Fruit fly (Drosophila melanogaster) whole organism, embryonic: ENCODE results near the gene mRpL10.
A peak's percentile ranks its signal among the peaks of the same experiment; 100 is the strongest.

Experiments
- B-H2 ChIP-seq: fragments of 200-800 bp; sonication (Bioruptor generic); optimal IDR thresholded peaks from 2 replicates; lab custom pipeline; 2018; ENCODE audit warnings: missing biosample characterization, mild to moderate bottlenecking, missing genetic modification characterization
- BEAF-32 ChIP-seq: fragments of 200-800 bp; sonication (Bioruptor generic); optimal IDR thresholded peaks from 3 replicates; lab custom pipeline; 2017; ENCODE audit warnings: missing biosample characterization, missing genetic modification characterization, mild to moderate bottlenecking, moderate library complexity, missing genetic modification reagents
- Bteb2 ChIP-seq: fragments of 200-800 bp; sonication (Bioruptor generic); optimal IDR thresholded peaks from 2 replicates; lab custom pipeline; 2016; ENCODE audit warnings: missing biosample characterization, missing genetic modification characterization
- CG10366 ChIP-seq: fragments of 200-800 bp; sonication (Bioruptor generic); IDR thresholded peaks from 2 replicates; pipeline ENCODE4 v1.3.6; 2022; ENCODE audit warnings: missing biosample characterization, missing genetic modification characterization
- CG10462 ChIP-seq: fragments of 200-800 bp; sonication (Bioruptor generic); optimal IDR thresholded peaks from 2 replicates; lab custom pipeline; 2016; ENCODE audit warnings: missing biosample characterization, missing genetic modification characterization
- CG10565 ChIP-seq: fragments of 200-800 bp; sonication (Bioruptor generic); optimal IDR thresholded peaks from 3 replicates; lab custom pipeline; 2016; ENCODE audit warnings: missing biosample characterization, mild to moderate bottlenecking, missing genetic modification characterization
- CG10979 ChIP-seq: fragments of 200-800 bp; sonication (Bioruptor generic); optimal IDR thresholded peaks from 2 replicates; lab custom pipeline; 2018; ENCODE audit warnings: missing biosample characterization, mild to moderate bottlenecking, missing genetic modification characterization, moderate library complexity
- CG12104 ChIP-seq: fragments of 200-800 bp; sonication (Bioruptor generic); optimal IDR thresholded peaks from 3 replicates; lab custom pipeline; 2016; ENCODE audit warnings: missing biosample characterization, missing genetic modification characterization
- CG14667 ChIP-seq: fragments of 200-800 bp; sonication (Bioruptor generic); IDR thresholded peaks from 2 replicates; pipeline ENCODE4 v1.3.6; 2022; ENCODE audit warnings: missing biosample characterization, missing genetic modification characterization
- CG15601 ChIP-seq: fragments of 200-800 bp; sonication (Bioruptor generic); optimal IDR thresholded peaks from 3 replicates; lab custom pipeline; 2019; ENCODE audit warnings: missing biosample characterization, mild to moderate bottlenecking, missing genetic modification characterization, moderate library complexity
- CG1647 ChIP-seq: fragments of 200-800 bp; sonication (Bioruptor generic); optimal IDR thresholded peaks from 3 replicates; lab custom pipeline; 2016; ENCODE audit warnings: missing biosample characterization, missing genetic modification characterization
- CG17568 ChIP-seq: fragments of 200-800 bp; sonication (Bioruptor generic); optimal IDR thresholded peaks from 2 replicates; lab custom pipeline; 2018; ENCODE audit warnings: missing biosample characterization, mild to moderate bottlenecking, missing genetic modification characterization, moderate library complexity
- CG17802 ChIP-seq: fragments of 200-800 bp; sonication (Bioruptor generic); optimal IDR thresholded peaks from 2 replicates; lab custom pipeline; 2018; ENCODE audit warnings: missing biosample characterization, mild to moderate bottlenecking, missing genetic modification characterization, moderate library complexity
- CG18619 ChIP-seq: fragments of 200-800 bp; sonication (Bioruptor generic); optimal IDR thresholded peaks from 3 replicates; lab custom pipeline; 2017; ENCODE audit warnings: missing biosample characterization, mild to moderate bottlenecking, missing genetic modification characterization
- CG30431 ChIP-seq: fragments of 200-800 bp; sonication (Bioruptor generic); optimal IDR thresholded peaks from 2 replicates; lab custom pipeline; 2017; ENCODE audit warnings: missing biosample characterization, missing genetic modification characterization
- CG31365 ChIP-seq: fragments of 200-800 bp; sonication (Bioruptor generic); optimal IDR thresholded peaks from 2 replicates; lab custom pipeline; 2018; ENCODE audit warnings: missing biosample characterization, mild to moderate bottlenecking, missing genetic modification characterization
- CG3995 ChIP-seq: fragments of 200-800 bp; sonication (Bioruptor generic); optimal IDR thresholded peaks from 3 replicates; lab custom pipeline; 2016; ENCODE audit warnings: missing biosample characterization, missing genetic modification characterization
- CG4328 ChIP-seq: fragments of 200-800 bp; sonication (Bioruptor generic); optimal IDR thresholded peaks from 3 replicates; lab custom pipeline; 2017; ENCODE audit warnings: missing biosample characterization, missing genetic modification reagents, missing genetic modification characterization
- CG43689 ChIP-seq: fragments of 200-800 bp; sonication (Bioruptor generic); IDR thresholded peaks from 2 replicates; pipeline ENCODE4 v1.3.6; 2022; ENCODE audit warnings: missing biosample characterization, missing genetic modification characterization
- CG9932 ChIP-seq: fragments of 200-800 bp; sonication (Bioruptor generic); IDR thresholded peaks from 2 replicates; pipeline ENCODE4 v1.3.6; 2022; ENCODE audit warnings: missing biosample characterization, missing genetic modification characterization
- CoRest ChIP-seq: fragments of 200-800 bp; sonication (Bioruptor generic); optimal IDR thresholded peaks from 3 replicates; lab custom pipeline; 2018; ENCODE audit warnings: missing biosample characterization, mild to moderate bottlenecking, missing genetic modification characterization, moderate library complexity
- Dp ChIP-seq: fragments of 200-800 bp; sonication (Bioruptor generic); optimal IDR thresholded peaks from 2 replicates; lab custom pipeline; 2018; ENCODE audit warnings: missing biosample characterization, mild to moderate bottlenecking, missing genetic modification characterization, moderate library complexity
- E2f2 ChIP-seq: fragments of 200-800 bp; sonication (Bioruptor generic); IDR thresholded peaks from 2 replicates; pipeline ENCODE4 v1.3.6; 2022; ENCODE audit warnings: missing biosample characterization, missing genetic modification characterization
- HLH54F ChIP-seq: fragments of 200-800 bp; sonication (Bioruptor generic); optimal IDR thresholded peaks from 3 replicates; lab custom pipeline; 2016; ENCODE audit warnings: missing biosample characterization, missing genetic modification characterization
- HmgD ChIP-seq: fragments of 200-800 bp; sonication (Bioruptor generic); optimal IDR thresholded peaks from 3 replicates; lab custom pipeline; 2016; ENCODE audit warnings: missing biosample characterization, missing genetic modification characterization
- Hsf ChIP-seq: fragments of 200-800 bp; sonication (Bioruptor generic); optimal IDR thresholded peaks from 3 replicates; lab custom pipeline; 2016; ENCODE audit warnings: missing biosample characterization, missing genetic modification characterization
- Mes4 ChIP-seq: fragments of 200-800 bp; sonication (Bioruptor generic); optimal IDR thresholded peaks from 2 replicates; lab custom pipeline; 2016; ENCODE audit warnings: missing biosample characterization, missing genetic modification characterization
- Scr ChIP-seq: fragments of 200-800 bp; sonication (Bioruptor generic); IDR thresholded peaks from 2 replicates; pipeline ENCODE4 v1.3.6; 2022; ENCODE audit warnings: missing biosample characterization, missing genetic modification characterization; ENCODE audit not compliant: partially characterized antibody
- Xbp1 ChIP-seq: fragments of 200-800 bp; sonication (Bioruptor generic); optimal IDR thresholded peaks from 3 replicates; lab custom pipeline; 2016; ENCODE audit warnings: missing biosample characterization, mild to moderate bottlenecking, missing genetic modification characterization
- ash1 ChIP-seq: fragments of 200-800 bp; sonication (Bioruptor generic); optimal IDR thresholded peaks from 2 replicates; lab custom pipeline; 2018; ENCODE audit warnings: missing biosample characterization, mild to moderate bottlenecking, missing genetic modification characterization
- bigmax ChIP-seq: fragments of 200-800 bp; sonication (Bioruptor generic); optimal IDR thresholded peaks from 2 replicates; lab custom pipeline; 2018; ENCODE audit warnings: missing biosample characterization, mild to moderate bottlenecking, missing genetic modification characterization
- crol ChIP-seq: fragments of 200-800 bp; sonication (Bioruptor generic); IDR thresholded peaks from 2 replicates; pipeline ENCODE4 v1.3.6; 2022; ENCODE audit warnings: missing biosample characterization, missing genetic modification characterization
- dan ChIP-seq: fragments of 200-800 bp; sonication (Bioruptor generic); IDR thresholded peaks from 2 replicates; pipeline ENCODE4 v1.3.6; 2022; ENCODE audit warnings: missing biosample characterization, missing genetic modification characterization
- ftz-f1 ChIP-seq: fragments of 200-800 bp; sonication (Bioruptor generic); optimal IDR thresholded peaks from 2 replicates; lab custom pipeline; 2016; ENCODE audit warnings: missing biosample characterization, missing genetic modification characterization
- fu2 ChIP-seq: fragments of 200-800 bp; sonication (Bioruptor generic); optimal IDR thresholded peaks from 2 replicates; lab custom pipeline; 2016; ENCODE audit warnings: missing biosample characterization, missing genetic modification characterization
- gsb ChIP-seq: fragments of 200-800 bp; sonication (Bioruptor generic); IDR thresholded peaks from 2 replicates; pipeline ENCODE4 v1.3.6; 2022; ENCODE audit warnings: missing biosample characterization, missing genetic modification characterization
- gt ChIP-seq: fragments of 200-800 bp; sonication (Bioruptor generic); IDR thresholded peaks from 2 replicates; pipeline ENCODE4 v1.3.6; 2022; ENCODE audit warnings: missing biosample characterization, missing genetic modification characterization
- nmo ChIP-seq: fragments of 200-800 bp; sonication (Bioruptor generic); optimal IDR thresholded peaks from 2 replicates; lab custom pipeline; 2018; ENCODE audit warnings: missing biosample characterization, mild to moderate bottlenecking, missing genetic modification characterization, moderate library complexity
- nom ChIP-seq: fragments of 200-800 bp; sonication (Bioruptor generic); optimal IDR thresholded peaks from 2 replicates; lab custom pipeline; 2017; ENCODE audit warnings: missing biosample characterization, missing genetic modification characterization, mild to moderate bottlenecking, moderate library complexity, missing genetic modification reagents
- peb ChIP-seq: fragments of 200-800 bp; sonication (Bioruptor generic); IDR thresholded peaks from 2 replicates; pipeline ENCODE4 v1.3.6; 2022; ENCODE audit warnings: missing biosample characterization, missing genetic modification characterization
- psq ChIP-seq: fragments of 200-800 bp; sonication (Bioruptor generic); optimal IDR thresholded peaks from 2 replicates; lab custom pipeline; 2017; ENCODE audit warnings: missing biosample characterization, missing genetic modification characterization
- row ChIP-seq: fragments of 200-800 bp; sonication (Bioruptor generic); IDR thresholded peaks from 3 replicates; pipeline ENCODE4 v1.3.6; 2022; ENCODE audit warnings: missing biosample characterization, missing genetic modification characterization
- run ChIP-seq: fragments of 200-800 bp; sonication (Bioruptor generic); optimal IDR thresholded peaks from 3 replicates; lab custom pipeline; 2018; ENCODE audit warnings: missing biosample characterization, mild to moderate bottlenecking, missing genetic modification characterization
- sim ChIP-seq: fragments of 200-800 bp; sonication (Bioruptor generic); IDR thresholded peaks from 2 replicates; pipeline ENCODE4 v1.3.6; 2022; ENCODE audit warnings: missing biosample characterization, missing genetic modification characterization
- sisA ChIP-seq: fragments of 200-800 bp; sonication (Bioruptor generic); IDR thresholded peaks from 2 replicates; pipeline ENCODE4 v1.3.6; 2022; ENCODE audit warnings: missing biosample characterization, missing genetic modification characterization
- slbo ChIP-seq: fragments of 200-800 bp; sonication (Bioruptor generic); IDR thresholded peaks from 2 replicates; pipeline ENCODE4 v1.3.6; 2022; ENCODE audit warnings: missing biosample characterization, missing genetic modification characterization
- so ChIP-seq: fragments of 200-800 bp; sonication (Bioruptor generic); IDR thresholded peaks from 3 replicates; pipeline ENCODE4 v1.3.6; 2022; ENCODE audit warnings: missing biosample characterization, missing genetic modification characterization
- stc ChIP-seq: fragments of 200-800 bp; sonication (Bioruptor generic); IDR thresholded peaks from 2 replicates; pipeline ENCODE4 v1.3.6; 2022; ENCODE audit warnings: missing biosample characterization, missing genetic modification characterization
- tap ChIP-seq: fragments of 200-800 bp; optimal IDR thresholded peaks from 3 replicates; lab custom pipeline; 2019; ENCODE audit warnings: missing biosample characterization, mild to moderate bottlenecking, missing genetic modification characterization, moderate library complexity
- tup ChIP-seq: fragments of 200-800 bp; sonication (Bioruptor generic); optimal IDR thresholded peaks from 2 replicates; lab custom pipeline; 2016; ENCODE audit warnings: missing biosample characterization, mild to moderate bottlenecking, missing genetic modification characterization, moderate library complexity

The mRpL10 gene

dm6 chr2L:160581-161452 lies 42.8 kb upstream of the mRpL10 start (continued):
- TF ChIP-seq peb (GFP tag; lab: Robert Waterston, UW) (no peak), ftz-f1 (GFP tag; lab: Kevin White, UChicago) (peak; percentile 50), ash1 (GFP tag; lab: Kevin White, UChicago) (peak; percentile 71), CG9932 (no peak), CG10462 (GFP tag; lab: Kevin White, UChicago) (no peak), run (tag; lab: Kevin White, UChicago) (no peak), row (no peak), dan (GFP tag; lab: Robert Waterston, UW) (no peak), BEAF-32 (no peak), tap (tag; lab: Kevin White, UChicago) (no peak), CG18619 (GFP tag; lab: Kevin White, UChicago) (no peak), gsb (no peak), CG10366 (GFP tag; lab: Robert Waterston, UW) (no peak), CG30431 (GFP tag; lab: Kevin White, UChicago) (no peak), HmgD (GFP tag; lab: Kevin White, UChicago) (peak; percentile 7), crol (GFP tag; lab: Robert Waterston, UW) (no peak), CG4328 (peak; percentile 70), CG3995 (GFP tag; lab: Kevin White, UChicago) (no peak), CG10565 (no peak), sim (GFP tag; lab: Robert Waterston, UW) (no peak), nmo (GFP tag; lab: Kevin White, UChicago) (peak; percentile 6), Hsf (GFP tag; lab: Kevin White, UChicago) (no peak), slbo (GFP tag; lab: Robert Waterston, UW) (no peak), fu2 (GFP tag; lab: Kevin White, UChicago) (no peak), gt (GFP tag; lab: Robert Waterston, UW) (no peak), CG17802 (tag; lab: Kevin White, UChicago) (no peak), CG14667 (no peak), CoRest (no peak), stc (no peak), CG12104 (GFP tag; lab: Kevin White, UChicago) (no peak), Bteb2 (GFP tag; lab: Kevin White, UChicago) (no peak), Dp (no peak), sisA (GFP tag; lab: Robert Waterston, UW) (no peak), HLH54F (no peak), CG10979 (tag; lab: Kevin White, UChicago) (peak; percentile 11), CG43689 (GFP tag; lab: Robert Waterston, UW) (no peak), B-H2 (GFP tag; lab: Kevin White, UChicago) (peak; percentile 95), CG17568 (peak; percentile 52), tup (GFP tag; lab: Kevin White, UChicago) (no peak), psq (GFP tag; lab: Kevin White, UChicago) (peak; percentile 55), CG15601 (tag; lab: Kevin White, UChicago) (peak; percentile 32), CG31365 (no peak), bigmax (GFP tag; lab: Kevin White, UChicago) (no peak), Mes4 (GFP tag; lab: Kevin White, UChicago) (peak; percentile 40), nom (GFP tag; lab: Kevin White, UChicago) (peak; percentile 94), Scr (GFP tag; lab: Robert Waterston, UW) (no peak), so (GFP tag; lab: Robert Waterston, UW) (no peak), CG1647 (GFP tag; lab: Kevin White, UChicago) (no peak), Xbp1 (GFP tag; lab: Kevin White, UChicago) (no peak), E2f2 (GFP tag; lab: Robert Waterston, UW) (no peak)
